Fruit fly (Drosophila melanogaster) whole organism, embryonic: ENCODE results near the gene Hpd.

Experiments
- ATbp ChIP-seq: fragments of 200-800 bp; sonication (Bioruptor generic); optimal IDR thresholded peaks from 2 replicates; lab custom pipeline; 2017; ENCODE audit warnings: missing biosample characterization, mild to moderate bottlenecking, missing genetic modification characterization, missing genetic modification reagents
- Bgb ChIP-seq: fragments of 200-800 bp; sonication (Bioruptor generic); IDR thresholded peaks from 2 replicates; pipeline ENCODE4 v1.3.6; 2022; ENCODE audit warnings: missing biosample characterization, missing genetic modification characterization; ENCODE audit not compliant: partially characterized antibody
- CG10462 ChIP-seq: fragments of 200-800 bp; sonication (Bioruptor generic); optimal IDR thresholded peaks from 2 replicates; lab custom pipeline; 2016; ENCODE audit warnings: missing biosample characterization, missing genetic modification characterization
- CG12155 ChIP-seq: fragments of 200-800 bp; sonication (Bioruptor generic); optimal IDR thresholded peaks from 3 replicates; lab custom pipeline; 2016; ENCODE audit warnings: missing biosample characterization, missing genetic modification characterization
- CG12219 ChIP-seq: fragments of 200-800 bp; sonication (Bioruptor generic); optimal IDR thresholded peaks from 3 replicates; lab custom pipeline; 2018; ENCODE audit warnings: missing biosample characterization, mild to moderate bottlenecking, missing genetic modification characterization
- CG13894 ChIP-seq: fragments of 200-800 bp; sonication (Bioruptor generic); optimal IDR thresholded peaks from 3 replicates; lab custom pipeline; 2018; ENCODE audit warnings: missing biosample characterization, mild to moderate bottlenecking, missing genetic modification characterization, moderate library complexity
- CG14667 ChIP-seq: fragments of 200-800 bp; sonication (Bioruptor generic); IDR thresholded peaks from 2 replicates; pipeline ENCODE4 v1.3.6; 2022; ENCODE audit warnings: missing biosample characterization, missing genetic modification characterization
- CG15479 ChIP-seq: fragments of 200-800 bp; sonication (Bioruptor generic); optimal IDR thresholded peaks from 3 replicates; lab custom pipeline; 2019; ENCODE audit warnings: missing biosample characterization, mild to moderate bottlenecking, missing genetic modification characterization, moderate library complexity
- CG15696 ChIP-seq: fragments of 200-800 bp; sonication (Bioruptor generic); optimal IDR thresholded peaks from 2 replicates; lab custom pipeline; 2019; ENCODE audit warnings: missing biosample characterization, mild to moderate bottlenecking, missing genetic modification characterization, moderate library complexity
- CG1602 ChIP-seq: fragments of 200-800 bp; sonication (Bioruptor generic); optimal IDR thresholded peaks from 3 replicates; lab custom pipeline; 2016; ENCODE audit warnings: missing biosample characterization, missing genetic modification characterization
- CG16863 ChIP-seq: fragments of 200-800 bp; sonication (Bioruptor generic); optimal IDR thresholded peaks from 3 replicates; lab custom pipeline; 2016; ENCODE audit warnings: missing biosample characterization, missing genetic modification characterization
- CG17802 ChIP-seq: fragments of 200-800 bp; sonication (Bioruptor generic); optimal IDR thresholded peaks from 2 replicates; lab custom pipeline; 2018; ENCODE audit warnings: missing biosample characterization, mild to moderate bottlenecking, missing genetic modification characterization, moderate library complexity
- CG2199 ChIP-seq: fragments of 200-800 bp; sonication (Bioruptor generic); IDR thresholded peaks from 3 replicates; pipeline ENCODE4 v1.3.6; 2022; ENCODE audit warnings: missing biosample characterization, missing genetic modification characterization
- CG2889 ChIP-seq: fragments of 200-800 bp; sonication (Bioruptor generic); IDR thresholded peaks from 3 replicates; pipeline ENCODE4 v1.3.6; 2022; ENCODE audit warnings: missing biosample characterization, missing genetic modification characterization
- CG34376 ChIP-seq: fragments of 200-800 bp; sonication (Bioruptor generic); optimal IDR thresholded peaks from 2 replicates; lab custom pipeline; 2018; ENCODE audit warnings: missing biosample characterization, mild to moderate bottlenecking, missing genetic modification characterization
- CG5180 ChIP-seq: fragments of 200-800 bp; sonication (Bioruptor generic); optimal IDR thresholded peaks from 3 replicates; lab custom pipeline; 2017; ENCODE audit warnings: missing biosample characterization, missing genetic modification characterization, mild to moderate bottlenecking, moderate library complexity, missing genetic modification reagents
- CG6689 ChIP-seq: fragments of 200-800 bp; sonication (Bioruptor generic); IDR thresholded peaks from 2 replicates; pipeline ENCODE4 v1.3.6; 2022; ENCODE audit warnings: missing biosample characterization, missing genetic modification characterization
- CG7745 ChIP-seq: fragments of 200-800 bp; sonication (Bioruptor generic); optimal IDR thresholded peaks from 2 replicates; lab custom pipeline; 2018; ENCODE audit warnings: missing biosample characterization, mild to moderate bottlenecking, missing genetic modification characterization, moderate library complexity
- CG7839 ChIP-seq: fragments of 200-800 bp; sonication (Bioruptor generic); optimal IDR thresholded peaks from 3 replicates; lab custom pipeline; 2018; ENCODE audit warnings: missing biosample characterization, mild to moderate bottlenecking, missing genetic modification characterization, moderate library complexity
- CG8281 ChIP-seq: fragments of 200-800 bp; sonication (Bioruptor generic); optimal IDR thresholded peaks from 2 replicates; lab custom pipeline; 2018; ENCODE audit warnings: missing biosample characterization, mild to moderate bottlenecking, missing genetic modification characterization, moderate library complexity
- CG8924 ChIP-seq: fragments of 200-800 bp; optimal IDR thresholded peaks from 3 replicates; lab custom pipeline; 2019; ENCODE audit warnings: missing biosample characterization, mild to moderate bottlenecking, missing genetic modification characterization, moderate library complexity
- CkIIα-i1 ChIP-seq: fragments of 200-800 bp; sonication (Bioruptor generic); IDR thresholded peaks from 2 replicates; pipeline ENCODE4 v1.3.6; 2022; ENCODE audit warnings: missing biosample characterization, missing genetic modification characterization
- Dip3 ChIP-seq: fragments of 200-800 bp; sonication (Bioruptor generic); optimal IDR thresholded peaks from 3 replicates; lab custom pipeline; 2016; ENCODE audit warnings: missing biosample characterization, missing genetic modification characterization
- Drgx ChIP-seq: fragments of 200-800 bp; sonication (Bioruptor generic); IDR thresholded peaks from 2 replicates; pipeline ENCODE4 v1.3.6; 2022; ENCODE audit warnings: missing biosample characterization, missing genetic modification characterization
- E2f2 ChIP-seq: fragments of 200-800 bp; sonication (Bioruptor generic); IDR thresholded peaks from 2 replicates; pipeline ENCODE4 v1.3.6; 2022; ENCODE audit warnings: missing biosample characterization, missing genetic modification characterization
- Fer3 ChIP-seq: fragments of 200-800 bp; sonication (Bioruptor generic); optimal IDR thresholded peaks from 2 replicates; lab custom pipeline; 2018; ENCODE audit warnings: missing biosample characterization, mild to moderate bottlenecking, missing genetic modification characterization, moderate library complexity
- Meics ChIP-seq: fragments of 200-800 bp; sonication (Bioruptor generic); optimal IDR thresholded peaks from 2 replicates; lab custom pipeline; 2017; ENCODE audit warnings: missing biosample characterization, mild to moderate bottlenecking, missing genetic modification characterization
- Oli ChIP-seq: fragments of 200-800 bp; sonication (Bioruptor generic); optimal IDR thresholded peaks from 2 replicates; lab custom pipeline; 2018; ENCODE audit warnings: missing biosample characterization, mild to moderate bottlenecking, missing genetic modification characterization, moderate library complexity
- Rx ChIP-seq: fragments of 200-800 bp; sonication (Bioruptor generic); IDR thresholded peaks from 2 replicates; pipeline ENCODE4 v1.3.6; 2022; ENCODE audit warnings: missing biosample characterization, missing genetic modification characterization
- Side ChIP-seq: fragments of 200-800 bp; sonication (Bioruptor generic); optimal IDR thresholded peaks from 2 replicates; lab custom pipeline; 2016; ENCODE audit warnings: missing biosample characterization, missing genetic modification characterization
- Vsx1 ChIP-seq: fragments of 200-800 bp; sonication (Bioruptor generic); optimal IDR thresholded peaks from 2 replicates; lab custom pipeline; 2017; ENCODE audit warnings: missing biosample characterization, mild to moderate bottlenecking, missing genetic modification characterization, missing genetic modification reagents
- az2 ChIP-seq: fragments of 200-800 bp; sonication (Bioruptor generic); optimal IDR thresholded peaks from 3 replicates; lab custom pipeline; 2016; ENCODE audit warnings: missing biosample characterization, missing genetic modification characterization
- ci ChIP-seq: fragments of 200-800 bp; sonication (Bioruptor generic); IDR thresholded peaks from 3 replicates; pipeline ENCODE4 v1.3.6; 2022; ENCODE audit warnings: missing biosample characterization, missing genetic modification characterization
- crol ChIP-seq: fragments of 200-800 bp; sonication (Bioruptor generic); IDR thresholded peaks from 2 replicates; pipeline ENCODE4 v1.3.6; 2022; ENCODE audit warnings: missing biosample characterization, missing genetic modification characterization
- fd102C ChIP-seq: fragments of 200-800 bp; sonication (Bioruptor generic); optimal IDR thresholded peaks from 2 replicates; lab custom pipeline; 2018; ENCODE audit warnings: missing biosample characterization, mild to moderate bottlenecking, missing genetic modification characterization, moderate library complexity
- fd96Cb ChIP-seq: fragments of 200-800 bp; sonication (Bioruptor generic); optimal IDR thresholded peaks from 2 replicates; lab custom pipeline; 2018; ENCODE audit warnings: missing biosample characterization, mild to moderate bottlenecking, missing genetic modification characterization, moderate library complexity
- gcm2 ChIP-seq: fragments of 200-800 bp; sonication (Bioruptor generic); optimal IDR thresholded peaks from 2 replicates; lab custom pipeline; 2016; ENCODE audit warnings: missing biosample characterization, missing genetic modification characterization
- grau ChIP-seq: fragments of 200-800 bp; optimal IDR thresholded peaks from 3 replicates; lab custom pipeline; 2019; ENCODE audit warnings: missing biosample characterization, mild to moderate bottlenecking, missing genetic modification characterization, moderate library complexity
- ind ChIP-seq: fragments of 200-800 bp; sonication (Bioruptor generic); optimal IDR thresholded peaks from 3 replicates; lab custom pipeline; 2016; ENCODE audit warnings: missing biosample characterization, missing genetic modification characterization
- insv ChIP-seq, 2 experiments: fragments of 200-800 bp; sonication (Bioruptor generic); optimal IDR thresholded peaks; 3 replicates each; lab custom pipeline; 2016 to 2018; ENCODE audit warnings: missing biosample characterization in 2 of 2, missing genetic modification characterization in 2 of 2
- ken ChIP-seq: fragments of 200-800 bp; sonication (Bioruptor generic); IDR thresholded peaks from 3 replicates; pipeline ENCODE4 v1.3.6; 2022; ENCODE audit warnings: missing biosample characterization, missing genetic modification characterization
- mld ChIP-seq: fragments of 200-800 bp; sonication (Bioruptor generic); IDR thresholded peaks from 3 replicates; pipeline ENCODE4 v1.3.6; 2022; ENCODE audit warnings: missing biosample characterization, missing genetic modification characterization; ENCODE audit not compliant: partially characterized antibody
- rib ChIP-seq: fragments of 200-800 bp; sonication (Bioruptor generic); IDR thresholded peaks from 2 replicates; pipeline ENCODE4 v1.3.6; 2022; ENCODE audit warnings: missing biosample characterization, missing genetic modification characterization
- ro ChIP-seq: fragments of 200-800 bp; sonication (Bioruptor generic); IDR thresholded peaks from 2 replicates; pipeline ENCODE4 v1.3.6; 2022; ENCODE audit warnings: missing biosample characterization, missing genetic modification characterization
- schlank ChIP-seq: fragments of 200-800 bp; sonication (Bioruptor generic); optimal IDR thresholded peaks from 2 replicates; lab custom pipeline; 2018; ENCODE audit warnings: missing biosample characterization, mild to moderate bottlenecking, missing genetic modification characterization
- slp2 ChIP-seq: fragments of 200-800 bp; sonication (Bioruptor generic); optimal IDR thresholded peaks from 2 replicates; lab custom pipeline; 2016; ENCODE audit warnings: missing biosample characterization, missing genetic modification characterization
- tup ChIP-seq: fragments of 200-800 bp; sonication (Bioruptor generic); optimal IDR thresholded peaks from 2 replicates; lab custom pipeline; 2016; ENCODE audit warnings: missing biosample characterization, mild to moderate bottlenecking, missing genetic modification characterization, moderate library complexity
- vvl ChIP-seq: fragments of 200-800 bp; sonication (Bioruptor generic); IDR thresholded peaks from 2 replicates; pipeline ENCODE4 v1.3.6; 2022; ENCODE audit warnings: missing biosample characterization, missing genetic modification characterization
- z ChIP-seq: fragments of 200-800 bp; sonication (Bioruptor generic); IDR thresholded peaks from 3 replicates; pipeline ENCODE4 v1.3.6; 2022; ENCODE audit warnings: missing biosample characterization, missing genetic modification characterization

Hpd gene

dm6 chr3L:20444815-20445519 is 5.3 kb upstream of the Hpd start (continued):
- TF ChIP-seq Fer3 (tag; lab: Kevin White, UChicago) (peak; percentile 86), vvl (GFP tag; lab: Robert Waterston, UW) (peak; percentile 96), schlank (tag; lab: Kevin White, UChicago) (peak; percentile 47), ATbp (GFP tag; lab: Kevin White, UChicago) (peak; percentile 83), CG17802 (peak; percentile 43), Meics (GFP tag; lab: Kevin White, UChicago) (peak; percentile 86), CG8281 (tag; lab: Kevin White, UChicago) (peak; percentile 57), insv (GFP tag; optimal IDR thresholded peaks at IDR 0.05; lab: Kevin White, UChicago) (no peak), CG14667 (peak; percentile 82), Bgb (GFP tag; lab: Robert Waterston, UW) (0 out of 2 replicates have a peak, but pooled peaks have one; percentile 21), CG7839 (tag; lab: Kevin White, UChicago) (peak; percentile 90), CG16863 (GFP tag; lab: Kevin White, UChicago) (no peak), ci (GFP tag; lab: Robert Waterston, UW) (peak; percentile 95), mld (GFP tag; lab: Robert Waterston, UW) (no peak), fd102C (no peak), fd96Cb (tag; lab: Kevin White, UChicago) (peak; percentile 87), crol (0 out of 2 replicates have a peak, but pooled peaks have one; percentile 27), rib (GFP tag; lab: Robert Waterston, UW) (peak; percentile 80; the same call in 1 of the 2 replicates), CG2199 (GFP tag; lab: Robert Waterston, UW) (peak; percentile 95), CG2889 (peak; percentile 86), CG34376 (peak; percentile 28), gcm2 (peak; percentile 33), CG6689 (peak; percentile 91), Dip3 (GFP tag; lab: Kevin White, UChicago) (peak; percentile 9), Drgx (peak; percentile 90), Vsx1 (peak; percentile 75), ken (GFP tag; lab: Robert Waterston, UW) (peak; percentile 89), CG10462 (peak; percentile 54), CG13894 (tag; lab: Kevin White, UChicago) (peak; percentile 30), CG5180 (GFP tag; lab: Kevin White, UChicago) (peak; percentile 72), z (GFP tag; lab: Robert Waterston, UW) (no peak), CG12219 (peak; percentile 83), CG7745 (no peak), CG1602 (GFP tag; lab: Kevin White, UChicago) (peak; percentile 78), E2f2 (GFP tag; lab: Robert Waterston, UW) (peak; percentile 69), CG15696 (tag; lab: Kevin White, UChicago) (peak; percentile 43), CG8924 (peak; percentile 84), az2 (peak; percentile 83), ro (0 out of 2 replicates have a peak, but pooled peaks have one; percentile 46), CG15479 (no peak), CG12155 (GFP tag; lab: Kevin White, UChicago) (peak; percentile 56), Rx (GFP tag; lab: Robert Waterston, UW) (peak; percentile 83), slp2 (GFP tag; lab: Kevin White, UChicago) (no peak), grau (tag; lab: Kevin White, UChicago) (peak; percentile 83), Side (GFP tag; lab: Kevin White, UChicago) (no peak), CkIIα-i1 (GFP tag; lab: Robert Waterston, UW) (0 out of 2 replicates have a peak, but pooled peaks have one; percentile 23), ind (GFP tag; lab: Kevin White, UChicago) (peak; percentile 89), Oli (peak; percentile 86), tup (GFP tag; lab: Kevin White, UChicago) (peak; percentile 45)
